Fruit fly (Drosophila melanogaster): Measurements from ENCODE around the gene osp.

DNA sequence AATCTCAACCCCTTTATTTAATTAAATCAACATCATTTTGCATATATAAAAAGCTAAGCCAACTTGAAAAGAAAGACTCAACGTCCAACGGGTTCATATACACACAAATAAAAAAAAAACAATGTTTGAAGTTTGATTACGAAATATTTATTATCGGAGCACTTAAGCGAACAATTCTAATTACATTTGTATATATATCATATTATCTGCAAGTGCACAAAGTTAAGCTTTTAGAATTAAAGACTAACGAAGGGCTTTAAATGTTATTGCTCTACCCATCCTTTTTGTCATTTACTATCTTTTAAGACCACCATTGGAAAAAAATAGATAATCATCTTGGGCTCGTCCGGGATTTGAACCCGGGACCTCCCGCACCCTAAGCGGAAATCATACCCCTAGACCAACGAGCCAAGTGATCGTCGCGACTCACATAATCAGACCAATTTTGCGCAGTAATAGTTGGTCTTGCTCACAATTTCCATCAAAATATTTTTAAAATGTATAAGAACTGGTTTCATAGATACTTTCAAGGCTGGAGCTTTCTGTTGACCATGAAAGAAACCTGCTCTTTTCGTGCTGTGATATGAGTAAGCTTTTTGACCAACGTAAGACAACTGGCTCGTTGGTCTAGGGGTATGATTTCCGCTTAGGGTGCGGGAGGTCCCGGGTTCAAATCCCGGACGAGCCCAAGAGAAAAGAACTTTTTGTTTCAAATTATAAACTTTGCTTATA, 89.9 kb downstream of the osp start:
- TF ChIP-seq pan (optimal IDR thresholded peaks at IDR 0.05) (no peak), usp (GFP tag; optimal IDR thresholded peaks at IDR 0.05) (no peak), Dll (optimal IDR thresholded peaks at IDR 0.05) (no peak), CG8478 (optimal IDR thresholded peaks at IDR 0.05) (no peak), psq (optimal IDR thresholded peaks at IDR 0.05) (no peak), EcR (GFP tag; optimal IDR thresholded peaks at IDR 0.05) (no peak)

Measured in whole organism.